Worm (Caenorhabditis elegans): ENCODE data around the gene F21A3.2.

- TF ChIP-seq ref-1 (GFP tag; conservative IDR thresholded peaks at IDR 0.05) (no peak), cog-1 (tag; optimal IDR thresholded peaks at IDR 0.05) (no peak), tab-1 (GFP tag; IDR thresholded peaks at IDR 0.05) (no peak), flt-1 (GFP tag; IDR thresholded peaks at IDR 0.05) (no peak), med-1 (GFP tag; optimal IDR thresholded peaks at IDR 0.05; ENCODE audit: insufficient read depth) (no peak)
These were observed 41.2 kb downstream of the F21A3.2 start, which contains the start of gene str-264 for ce11 chrV:15492518-15492917.
